Worm (Caenorhabditis elegans) whole organism, early embryonic: Measurements from ENCODE around the gene Y82E9BR.22.

Experiments
- F13C5.2 ChIP-seq: sonication (generic microtip); optimal IDR thresholded peaks from 2 replicates; lab custom pipeline; 2017; ENCODE audit warnings: mild to moderate bottlenecking, missing genetic modification characterization, inconsistent platforms, missing compliant biosample characterization
- aly-1 ChIP-seq: sonication (generic microtip); optimal IDR thresholded peaks from 2 replicates; lab custom pipeline; 2016; ENCODE audit warnings: missing genetic modification characterization, missing compliant biosample characterization
- ama-1 ChIP-seq: fragments of 150-350 bp; optimal IDR thresholded peaks from 2 replicates; lab custom pipeline; 2014
- ceh-13 ChIP-seq: fragments of 200-800 bp; sonication (Bioruptor generic); optimal IDR thresholded peaks from 2 replicates; lab custom pipeline; 2018; ENCODE audit warnings: mild to moderate bottlenecking, missing genetic modification characterization, missing compliant biosample characterization
- ets-7 ChIP-seq: sonication (generic microtip); optimal IDR thresholded peaks from 2 replicates; lab custom pipeline; 2016; ENCODE audit warnings: missing genotype, missing genetic modification characterization, missing compliant biosample characterization
- flt-1 ChIP-seq: fragments of 200-800 bp; sonication (Bioruptor generic); IDR thresholded peaks from 2 replicates; pipeline ENCODE4 v1.3.6; 2022; ENCODE audit warnings: missing genetic modification characterization, missing compliant biosample characterization
- hnd-1 ChIP-seq: sonication (generic microtip); optimal IDR thresholded peaks from 2 replicates; lab custom pipeline; 2016; ENCODE audit warnings: missing genetic modification characterization, missing compliant biosample characterization
- sea-1 ChIP-seq: fragments of 200-800 bp; sonication (Bioruptor generic); conservative IDR thresholded peaks from 2 replicates; pipeline ENCODE4 v1.3.6; 2022; ENCODE audit warnings: missing genetic modification characterization, missing compliant biosample characterization

ce11 chrIII:1424305-1424704 lies 15.3 kb upstream of the Y82E9BR.22 start:
- TF ChIP-seq ama-1 (lab: Kevin White, UChicago): no peak
- peak; percentile 31 for TF ChIP-seq ets-7
- TF ChIP-seq flt-1: peak; percentile 68
- peak; percentile 30 for TF ChIP-seq ceh-13 (GFP tag; lab: Kevin White, UChicago)
- TF ChIP-seq F13C5.2: peak; percentile 58
- TF ChIP-seq sea-1: peak; percentile 70
- peak; percentile 65 for TF ChIP-seq aly-1
- peak; percentile 42 for TF ChIP-seq hnd-1 (tag; lab: Kevin White, UChicago)
